Worm (Caenorhabditis elegans) whole organism, early embryonic: ENCODE measurements around the gene ZC373.5.

Experiments used
- F13C5.2 ChIP-seq: sonication (generic microtip); optimal IDR thresholded peaks from 2 replicates; lab custom pipeline; 2017; ENCODE audit warnings: mild to moderate bottlenecking, missing genetic modification characterization, inconsistent platforms, missing compliant biosample characterization
- ama-1 ChIP-seq: fragments of 150-350 bp; optimal IDR thresholded peaks from 2 replicates; lab custom pipeline; 2014
- ceh-13 ChIP-seq: fragments of 200-800 bp; sonication (Bioruptor generic); optimal IDR thresholded peaks from 2 replicates; lab custom pipeline; 2018; ENCODE audit warnings: mild to moderate bottlenecking, missing genetic modification characterization, missing compliant biosample characterization
- ets-7 ChIP-seq: sonication (generic microtip); optimal IDR thresholded peaks from 2 replicates; lab custom pipeline; 2016; ENCODE audit warnings: missing genotype, missing genetic modification characterization, missing compliant biosample characterization
- flt-1 ChIP-seq: fragments of 200-800 bp; sonication (Bioruptor generic); IDR thresholded peaks from 2 replicates; pipeline ENCODE4 v1.3.6; 2022; ENCODE audit warnings: missing genetic modification characterization, missing compliant biosample characterization
- hmbx-1 ChIP-seq: sonication (generic microtip); optimal IDR thresholded peaks from 2 replicates; lab custom pipeline; 2016; ENCODE audit warnings: mild to moderate bottlenecking, missing genetic modification characterization, missing compliant biosample characterization
- hmg-4 ChIP-seq: fragments of 200-800 bp; sonication (Bioruptor generic); optimal IDR thresholded peaks from 2 replicates; lab custom pipeline; 2018; ENCODE audit warnings: mild to moderate bottlenecking, missing genetic modification characterization, missing compliant biosample characterization
- hnd-1 ChIP-seq: sonication (generic microtip); optimal IDR thresholded peaks from 2 replicates; lab custom pipeline; 2016; ENCODE audit warnings: missing genetic modification characterization, missing compliant biosample characterization
- pes-1 ChIP-seq: fragments of 200-800 bp; sonication (Bioruptor generic); IDR thresholded peaks from 2 replicates; pipeline ENCODE4 v1.3.6; 2022; ENCODE audit warnings: missing genetic modification reagents, missing genetic modification characterization, missing compliant biosample characterization
- sea-1 ChIP-seq: fragments of 200-800 bp; sonication (Bioruptor generic); conservative IDR thresholded peaks from 2 replicates; pipeline ENCODE4 v1.3.6; 2022; ENCODE audit warnings: missing genetic modification characterization, missing compliant biosample characterization
- tra-4 ChIP-seq: sonication (generic microtip); optimal IDR thresholded peaks from 2 replicates; lab custom pipeline; 2017; ENCODE audit warnings: missing genetic modification characterization, missing compliant biosample characterization

DNA sequence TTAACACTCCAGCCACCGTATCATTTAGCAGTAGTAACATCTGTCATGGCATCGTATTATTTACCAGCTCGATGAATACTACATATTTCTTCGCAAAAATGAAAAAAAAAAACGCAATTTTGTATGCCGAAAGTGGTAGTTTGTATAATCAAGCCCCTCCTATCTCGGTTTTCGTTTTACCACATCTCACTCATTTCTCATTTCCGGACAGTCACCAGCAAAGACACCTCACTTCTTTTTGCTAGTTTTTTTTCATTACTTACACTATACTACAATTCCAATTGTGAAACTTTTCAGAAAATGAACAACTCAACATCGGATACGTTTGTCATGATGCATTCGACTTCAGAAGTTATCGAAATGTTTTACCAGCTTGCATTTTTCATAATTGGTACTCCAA lies 25.0 kb downstream of the ZC373.5 start, which contains the start of gene gnrr-3:
- TF ChIP-seq hmg-4 (GFP tag; lab: Kevin White, UChicago), result no peak
- no peak for TF ChIP-seq ceh-13 (GFP tag; lab: Kevin White, UChicago)
- TF ChIP-seq hnd-1 (tag; lab: Kevin White, UChicago), result no peak
- TF ChIP-seq ama-1 (lab: Kevin White, UChicago), result no peak
- TF ChIP-seq flt-1 (GFP tag; lab: Robert Waterston, UW), result no peak
- no peak for TF ChIP-seq ets-7 (tag; lab: Kevin White, UChicago)
- TF ChIP-seq F13C5.2, result no peak
- no peak for TF ChIP-seq tra-4 (tag; lab: Kevin White, UChicago)
- no peak for TF ChIP-seq sea-1
- no peak for TF ChIP-seq hmbx-1 (tag; lab: Kevin White, UChicago)
- no peak for TF ChIP-seq pes-1 (GFP tag; lab: Robert Waterston, UW)
